Fruit fly (Drosophila melanogaster): ENCODE measurements around the gene Sec61gamma.

DNA sequence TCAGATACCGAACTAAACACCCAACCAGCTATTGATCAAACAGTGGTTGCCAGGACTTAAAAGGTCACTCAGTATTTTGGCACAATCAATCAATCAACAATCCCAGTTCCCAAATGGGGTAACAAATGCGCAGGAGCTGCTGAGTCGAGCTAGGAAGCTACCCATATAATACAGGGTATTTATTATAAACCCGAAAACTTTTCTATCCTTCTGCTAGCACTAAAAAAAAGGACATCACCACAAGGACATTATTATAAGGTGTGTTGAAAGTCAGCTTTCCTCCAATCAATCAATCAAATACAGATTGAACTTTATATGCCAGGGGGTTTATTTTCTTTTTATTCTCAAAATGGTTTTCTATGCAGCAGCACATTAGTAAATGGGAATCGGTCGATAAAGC is 22.0 kb upstream of the Sec61gamma start, which contains the start of gene CG14221:
- no peak for TF ChIP-seq CG34406 (GFP tag; optimal IDR thresholded peaks at IDR 0.05)
- no peak for TF ChIP-seq Hr39 (GFP tag; optimal IDR thresholded peaks at IDR 0.05)
- TF ChIP-seq CG6276 (GFP tag; optimal IDR thresholded peaks at IDR 0.05), result no peak
- TF ChIP-seq CG9139 (GFP tag; optimal IDR thresholded peaks at IDR 0.05), result no peak
- TF ChIP-seq CG8119 (GFP tag; IDR thresholded peaks at IDR 0.05), result no peak
- no peak for TF ChIP-seq Eip75B (GFP tag; optimal IDR thresholded peaks at IDR 0.05)
- TF ChIP-seq ss (GFP tag; optimal IDR thresholded peaks at IDR 0.05), result no peak
- no peak for TF ChIP-seq fd59A (GFP tag; optimal IDR thresholded peaks at IDR 0.05)
